Fruit fly (Drosophila melanogaster) whole organism, prepupa: Measurements from ENCODE around the gene CG43116.

ENCODE experiments used
- Blimp-1 ChIP-seq: fragments of 200-800 bp; sonication (Bioruptor generic); optimal IDR thresholded peaks from 3 replicates; lab custom pipeline; 2017; ENCODE audit warnings: missing biosample characterization, missing genetic modification characterization, mild to moderate bottlenecking, moderate library complexity, missing genetic modification reagents
- CG11762 ChIP-seq: fragments of 200-800 bp; sonication (Bioruptor generic); optimal IDR thresholded peaks from 3 replicates; lab custom pipeline; 2016; ENCODE audit warnings: missing biosample characterization, missing genetic modification characterization; ENCODE audit not compliant: insufficient read depth
- CG11902 ChIP-seq: fragments of 200-800 bp; sonication (Bioruptor generic); optimal IDR thresholded peaks from 3 replicates; lab custom pipeline; 2016; ENCODE audit warnings: missing biosample characterization, missing genetic modification characterization
- CG15336 ChIP-seq: fragments of 200-800 bp; sonication (Bioruptor generic); IDR thresholded peaks from 2 replicates; pipeline ENCODE4 v1.3.6; 2022; ENCODE audit warnings: missing biosample characterization, missing genetic modification characterization
- CG1621 ChIP-seq: fragments of 200-800 bp; sonication (Bioruptor generic); optimal IDR thresholded peaks from 3 replicates; lab custom pipeline; 2018; ENCODE audit warnings: missing biosample characterization, mild to moderate bottlenecking, missing genetic modification characterization
- CG16779 ChIP-seq: fragments of 200-800 bp; sonication (Bioruptor generic); optimal IDR thresholded peaks from 3 replicates; lab custom pipeline; 2017; ENCODE audit warnings: missing biosample characterization, mild to moderate bottlenecking, missing genetic modification characterization
- CG3032 ChIP-seq: fragments of 200-800 bp; optimal IDR thresholded peaks from 2 replicates; lab custom pipeline; 2019; ENCODE audit warnings: missing biosample characterization, mild to moderate bottlenecking, missing genetic modification characterization, moderate library complexity
- CG3919 ChIP-seq: fragments of 200-800 bp; sonication (Bioruptor generic); optimal IDR thresholded peaks from 3 replicates; lab custom pipeline; 2016; ENCODE audit warnings: missing biosample characterization, missing genetic modification characterization
- CG4318 ChIP-seq: fragments of 200-800 bp; sonication (Bioruptor generic); optimal IDR thresholded peaks from 3 replicates; lab custom pipeline; 2017; ENCODE audit warnings: missing biosample characterization, mild to moderate bottlenecking, missing genetic modification characterization
- CG6163 ChIP-seq: fragments of 200-800 bp; sonication (Bioruptor generic); IDR thresholded peaks from 3 replicates; pipeline ENCODE4 v1.3.6; 2022; ENCODE audit warnings: missing biosample characterization, missing genetic modification characterization
- CG6792 ChIP-seq: fragments of 200-800 bp; sonication (Bioruptor generic); optimal IDR thresholded peaks from 3 replicates; lab custom pipeline; 2016; ENCODE audit warnings: missing biosample characterization, missing genetic modification characterization
- CG6808 ChIP-seq: fragments of 200-800 bp; sonication (Bioruptor generic); optimal IDR thresholded peaks from 3 replicates; lab custom pipeline; 2017; ENCODE audit warnings: missing biosample characterization, missing genetic modification characterization, mild to moderate bottlenecking, moderate library complexity, missing genetic modification reagents
- CG7368 ChIP-seq: fragments of 200-800 bp; sonication (Bioruptor generic); optimal IDR thresholded peaks from 3 replicates; lab custom pipeline; 2016; ENCODE audit warnings: missing biosample characterization, missing genetic modification characterization
- CG8119 ChIP-seq: fragments of 200-800 bp; sonication (Bioruptor generic); IDR thresholded peaks from 3 replicates; pipeline ENCODE4 v1.3.6; 2022; ENCODE audit warnings: missing biosample characterization, missing genetic modification characterization
- CG8632 ChIP-seq: fragments of 200-800 bp; sonication (Bioruptor generic); optimal IDR thresholded peaks from 3 replicates; lab custom pipeline; 2016; ENCODE audit warnings: missing biosample characterization, missing genetic modification characterization
- CG9139 ChIP-seq: fragments of 200-800 bp; sonication (Bioruptor generic); optimal IDR thresholded peaks from 3 replicates; lab custom pipeline; 2017; ENCODE audit warnings: missing biosample characterization, mild to moderate bottlenecking, missing genetic modification characterization
- Eip78C ChIP-seq: fragments of 200-800 bp; sonication (Bioruptor generic); peaks from one replicate; lab custom pipeline; 2016; ENCODE audit warnings: missing biosample characterization, missing genetic modification characterization
- Hr38 ChIP-seq: sonication (Bioruptor generic); optimal IDR thresholded peaks from 2 replicates; lab custom pipeline; 2016; ENCODE audit warnings: missing biosample characterization, missing genetic modification characterization
- Hr4 ChIP-seq: fragments of 200-800 bp; sonication (Bioruptor generic); optimal IDR thresholded peaks from 3 replicates; lab custom pipeline; 2016; ENCODE audit warnings: missing biosample characterization, missing genetic modification characterization
- Sox102F ChIP-seq: fragments of 200-800 bp; sonication (Bioruptor generic); optimal IDR thresholded peaks from 2 replicates; lab custom pipeline; 2016; ENCODE audit warnings: missing biosample characterization, mild to moderate bottlenecking, missing genetic modification characterization
- Sox15 ChIP-seq: fragments of 200-800 bp; sonication (Bioruptor generic); optimal IDR thresholded peaks from 3 replicates; lab custom pipeline; 2016; ENCODE audit warnings: missing biosample characterization, missing genetic modification characterization
- acj6 ChIP-seq: fragments of 200-800 bp; sonication (Bioruptor generic); optimal IDR thresholded peaks from 3 replicates; lab custom pipeline; 2016; ENCODE audit warnings: missing biosample characterization, missing genetic modification characterization
- dac ChIP-seq: fragments of 200-800 bp; sonication (Bioruptor generic); optimal IDR thresholded peaks from 2 replicates; lab custom pipeline; 2017; ENCODE audit warnings: missing biosample characterization, mild to moderate bottlenecking, missing genetic modification characterization
- dsx ChIP-seq: fragments of 200-800 bp; optimal IDR thresholded peaks from 3 replicates; lab custom pipeline; 2019; ENCODE audit warnings: missing biosample characterization, mild to moderate bottlenecking, missing genetic modification characterization, moderate library complexity; ENCODE audit not compliant: poor library complexity, severe bottlenecking
- eg ChIP-seq: fragments of 200-800 bp; sonication (Bioruptor generic); IDR thresholded peaks from 3 replicates; pipeline ENCODE4 v1.3.6; 2022; ENCODE audit warnings: missing biosample characterization, missing genetic modification characterization
- esn ChIP-seq: fragments of 200-800 bp; sonication (Bioruptor generic); optimal IDR thresholded peaks from 2 replicates; lab custom pipeline; 2016; ENCODE audit warnings: missing biosample characterization, mild to moderate bottlenecking, missing genetic modification characterization, moderate library complexity
- fd85E ChIP-seq: fragments of 200-800 bp; sonication (Bioruptor generic); optimal IDR thresholded peaks from 3 replicates; lab custom pipeline; 2016; ENCODE audit warnings: missing biosample characterization, missing genetic modification characterization
- pdm3 ChIP-seq: fragments of 200-800 bp; sonication (Bioruptor generic); optimal IDR thresholded peaks from 3 replicates; lab custom pipeline; 2016; ENCODE audit warnings: missing biosample characterization, missing genetic modification characterization
- salr ChIP-seq, 2 experiments: fragments of 200-800 bp; sonication (Bioruptor generic); optimal IDR thresholded peaks; 3 replicates each; lab custom pipeline; 2016 to 2018; ENCODE audit warnings: missing biosample characterization in 2 of 2, missing genetic modification characterization in 2 of 2, mild to moderate bottlenecking in 1 of 2
- spab ChIP-seq: fragments of 200-800 bp; sonication (Bioruptor generic); optimal IDR thresholded peaks from 2 replicates; lab custom pipeline; 2017; ENCODE audit warnings: missing biosample characterization, mild to moderate bottlenecking, missing genetic modification characterization, missing genetic modification reagents
- ss ChIP-seq, 2 experiments: fragments of 200-800 bp; sonication (Bioruptor generic); optimal IDR thresholded peaks; 2 replicates in 1 of 2; 3 replicates in 1 of 2; lab custom pipeline; 2017 to 2018; ENCODE audit warnings: mild to moderate bottlenecking in 2 of 2, missing biosample characterization in 2 of 2, missing genetic modification characterization in 2 of 2, moderate library complexity in 1 of 2
- svp ChIP-seq: fragments of 200-800 bp; sonication (Bioruptor generic); peaks from one replicate; lab custom pipeline; 2016; ENCODE audit warnings: missing biosample characterization, missing genetic modification characterization
- vri ChIP-seq: fragments of 200-800 bp; sonication (Bioruptor generic); optimal IDR thresholded peaks from 3 replicates; lab custom pipeline; 2016; ENCODE audit warnings: missing biosample characterization, mild to moderate bottlenecking, missing genetic modification characterization

Gene CG43116

dm6 chr3R:25982734-25983133, 14.1 kb downstream of the CG43116 start, which contains the start of gene Nf1:
Gene Nf1 (plus strand): TSS chr3R:25983013.
- TF ChIP-seq CG3032 (tag; lab: Kevin White, UChicago): no peak
- no peak for TF ChIP-seq Sox102F (GFP tag; lab: Kevin White, UChicago)
- no peak for TF ChIP-seq svp
- no peak for TF ChIP-seq CG9139 (GFP tag; lab: Kevin White, UChicago)
- no peak for TF ChIP-seq Hr38 (GFP tag; lab: Kevin White, UChicago)
- TF ChIP-seq dsx (GFP tag; lab: Kevin White, UChicago): no peak
- no peak for TF ChIP-seq CG1621 (tag; lab: Kevin White, UChicago)

dm6 chr3R:25969780-25970179, 27.0 kb downstream of the CG43116 start, which contains the start of gene fid:
Gene fid (plus strand): TSS chr3R:25970080.
- TF ChIP-seq CG7368 (no peak), salr (GFP tag; optimal IDR thresholded peaks at IDR 0.05; lab: Kevin White, UChicago) (no peak), esn (GFP tag; lab: Kevin White, UChicago) (no peak), CG6163 (GFP tag; lab: Robert Waterston, UW) (no peak), eg (GFP tag; lab: Robert Waterston, UW) (no peak), CG8632 (GFP tag; lab: Kevin White, UChicago) (no peak), CG3919 (GFP tag; lab: Kevin White, UChicago) (no peak), acj6 (no peak), vri (no peak), CG16779 (tag; lab: Kevin White, UChicago) (no peak), CG6792 (GFP tag; lab: Kevin White, UChicago) (no peak), CG8119 (GFP tag; lab: Robert Waterston, UW) (no peak), CG4318 (GFP tag; lab: Kevin White, UChicago) (no peak), CG11762 (GFP tag; lab: Kevin White, UChicago) (no peak), Hr4 (GFP tag; lab: Kevin White, UChicago) (no peak), spab (GFP tag; lab: Kevin White, UChicago) (no peak), Eip78C (GFP tag; lab: Kevin White, UChicago) (no peak), CG15336 (GFP tag; lab: Robert Waterston, UW) (no peak), Blimp-1 (no peak)

dm6 chr3R:25968915-25969314, 27.9 kb downstream of the CG43116 start:
- TF ChIP-seq CG6808 (GFP tag; lab: Kevin White, UChicago) (no peak), svp (peak; percentile 32)

- TF ChIP-seq CG6792 (GFP tag; lab: Kevin White, UChicago) (no peak), Blimp-1 (no peak), CG4318 (GFP tag; lab: Kevin White, UChicago) (no peak), fd85E (GFP tag; lab: Kevin White, UChicago) (no peak), Eip78C (GFP tag; lab: Kevin White, UChicago) (no peak), pdm3 (no peak), dac (GFP tag; lab: Kevin White, UChicago) (no peak), CG11902 (no peak), spab (GFP tag; lab: Kevin White, UChicago) (no peak), CG3919 (GFP tag; lab: Kevin White, UChicago) (no peak), Sox102F (GFP tag; lab: Kevin White, UChicago) (no peak)
Measured at dm6 chr3R:25968486-25968885, 28.3 kb downstream of the CG43116 start.

dm6 chr3R:25966944-25967343, 29.9 kb downstream of the CG43116 start:
- TF ChIP-seq Sox15: no peak
- no peak for TF ChIP-seq acj6
- TF ChIP-seq CG6163 (GFP tag; lab: Robert Waterston, UW): no peak
- TF ChIP-seq Eip78C (GFP tag; lab: Kevin White, UChicago): no peak
- TF ChIP-seq esn (GFP tag; lab: Kevin White, UChicago): no peak
- no peak for TF ChIP-seq ss (GFP tag; optimal IDR thresholded peaks at IDR 0.05; lab: Kevin White, UChicago)
- TF ChIP-seq, all 60 proteins: peak for 0
